Worm (Caenorhabditis elegans) whole organism, mixed stage, embryonic: ENCODE measurements around the gene C36E8.4.

Experiments
- blmp-1 ChIP-seq: fragments of 150-350 bp; optimal IDR thresholded peaks from 2 replicates; lab custom pipeline; 2014; ENCODE audit warnings: missing biosample characterization, missing genetic modification characterization
- elt-1 ChIP-seq: sonication (generic microtip); optimal IDR thresholded peaks from 2 replicates; lab custom pipeline; 2017; ENCODE audit warnings: missing genetic modification characterization, mild to moderate bottlenecking, missing compliant biosample characterization, antibody characterized with exemption, moderate library complexity, borderline replicate concordance; ENCODE audit not compliant: insufficient read depth
- elt-3 ChIP-seq: fragments of 150-350 bp; optimal IDR thresholded peaks from 2 replicates; lab custom pipeline; 2014; ENCODE audit warnings: missing biosample characterization, missing genetic modification characterization
- mep-1 ChIP-seq: fragments of 150-350 bp; optimal IDR thresholded peaks from 2 replicates; lab custom pipeline; 2017; ENCODE audit warnings: missing biosample characterization, missing genetic modification reagents, missing genetic modification characterization, inconsistent platforms
- nhr-76 ChIP-seq: sonication (generic microtip); optimal IDR thresholded peaks from 2 replicates; lab custom pipeline; 2017; ENCODE audit warnings: missing biosample characterization, missing genetic modification characterization
- pha-4 ChIP-seq: fragments of 150-350 bp; optimal IDR thresholded peaks from 2 replicates; lab custom pipeline; 2018; ENCODE audit warnings: missing biosample characterization, missing genetic modification reagents, missing genetic modification characterization
- unc-62 ChIP-seq: fragments of 150-350 bp; optimal IDR thresholded peaks from 2 replicates; lab custom pipeline; 2014; ENCODE audit warnings: missing biosample characterization, missing genetic modification reagents, missing genetic modification characterization
- zip-8 ChIP-seq: fragments of 150-350 bp; optimal IDR thresholded peaks from 2 replicates; lab custom pipeline; 2014; ENCODE audit warnings: missing biosample characterization, missing genetic modification characterization
- ztf-11 ChIP-seq: fragments of 150-350 bp; optimal IDR thresholded peaks from 2 replicates; lab custom pipeline; 2014; ENCODE audit warnings: missing biosample characterization, missing genetic modification characterization

DNA sequence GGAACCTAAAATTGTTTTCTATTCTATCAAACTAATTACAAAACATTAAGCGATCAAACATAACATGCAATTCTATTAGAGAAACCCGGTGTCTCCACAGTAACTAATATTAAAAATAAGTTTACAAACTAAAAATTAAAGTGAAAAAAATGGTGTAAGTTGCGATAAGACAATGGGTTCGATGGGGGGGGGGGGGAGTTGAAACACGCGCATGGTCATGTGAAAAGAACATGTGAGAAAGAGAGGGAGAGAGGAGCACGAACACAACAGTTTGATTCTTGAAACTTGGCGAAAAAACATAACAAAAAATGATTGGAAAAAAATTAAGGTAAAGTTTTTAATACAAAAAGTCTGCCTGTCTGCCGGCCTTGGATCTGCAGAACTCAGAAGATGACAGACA, 35.1 kb upstream of the C36E8.4 start:
- TF ChIP-seq mep-1 (tag; lab: Kevin White, UChicago) (no peak), elt-3 (no peak), nhr-76 (tag; lab: Kevin White, UChicago) (no peak), ztf-11 (tag; lab: Kevin White, UChicago) (no peak), elt-1 (tag; lab: Kevin White, UChicago) (no peak), unc-62 (GFP tag; lab: Kevin White, UChicago) (no peak), blmp-1 (tag; lab: Kevin White, UChicago) (no peak), zip-8 (tag; lab: Kevin White, UChicago) (no peak), pha-4 (no peak)
